Worm (Caenorhabditis elegans): Measurements from ENCODE around the gene str-16.
A peak's percentile ranks its signal among the peaks of the same experiment; 100 is the strongest.

- no peak for TF ChIP-seq lin-29 (GFP tag; IDR thresholded peaks at IDR 0.05)
- TF ChIP-seq unc-62 (GFP tag; optimal IDR thresholded peaks at IDR 0.05 in 1 of 2): peak in 1 of 2 experiments; percentile 85
- no peak for TF ChIP-seq unc-62 (tag; optimal IDR thresholded peaks at IDR 0.05)
- no peak for TF ChIP-seq hlh-30 (tag; optimal IDR thresholded peaks at IDR 0.05; ENCODE audit: insufficient read depth)
- no peak for TF ChIP-seq unc-39 (tag; optimal IDR thresholded peaks at IDR 0.05)
Measured at ce11 chrV:3194952-3195450, 41.7 kb upstream of the str-16 start, which contains the start of gene Y73C8B.2.

All from whole organism, L4 larva.